Fruit fly (Drosophila melanogaster) whole organism, embryonic: ENCODE data around the gene CG13012.

Source experiments
- Atf6 ChIP-seq: fragments of 200-800 bp; sonication (Bioruptor generic); IDR thresholded peaks from 2 replicates; pipeline ENCODE4 v1.3.6; 2022; ENCODE audit warnings: missing biosample characterization, missing genetic modification characterization
- B-H2 ChIP-seq: fragments of 200-800 bp; sonication (Bioruptor generic); optimal IDR thresholded peaks from 2 replicates; lab custom pipeline; 2018; ENCODE audit warnings: missing biosample characterization, mild to moderate bottlenecking, missing genetic modification characterization
- Blimp-1 ChIP-seq: fragments of 200-800 bp; sonication (Bioruptor generic); optimal IDR thresholded peaks from 3 replicates; lab custom pipeline; 2018; ENCODE audit warnings: missing biosample characterization, missing genetic modification characterization, mild to moderate bottlenecking, moderate library complexity, missing genetic modification reagents
- CG10321 ChIP-seq: fragments of 200-800 bp; sonication (Bioruptor generic); IDR thresholded peaks from 2 replicates; pipeline ENCODE4 v1.3.6; 2022; ENCODE audit warnings: missing biosample characterization, missing genetic modification characterization
- CG12942 ChIP-seq: fragments of 200-800 bp; sonication (Bioruptor generic); optimal IDR thresholded peaks from 3 replicates; lab custom pipeline; 2016; ENCODE audit warnings: missing biosample characterization, missing genetic modification characterization
- CG13424 ChIP-seq: fragments of 200-800 bp; sonication (Bioruptor generic); optimal IDR thresholded peaks from 2 replicates; lab custom pipeline; 2019; ENCODE audit warnings: missing biosample characterization, mild to moderate bottlenecking, missing genetic modification characterization, moderate library complexity
- CG14667 ChIP-seq: fragments of 200-800 bp; sonication (Bioruptor generic); IDR thresholded peaks from 2 replicates; pipeline ENCODE4 v1.3.6; 2022; ENCODE audit warnings: missing biosample characterization, missing genetic modification characterization
- CG14710 ChIP-seq: fragments of 200-800 bp; sonication (Bioruptor generic); optimal IDR thresholded peaks from 3 replicates; lab custom pipeline; 2019; ENCODE audit warnings: missing biosample characterization, mild to moderate bottlenecking, missing genetic modification characterization, moderate library complexity
- CG1603 ChIP-seq: fragments of 200-800 bp; sonication (Bioruptor generic); optimal IDR thresholded peaks from 2 replicates; lab custom pipeline; 2019; ENCODE audit warnings: missing biosample characterization, mild to moderate bottlenecking, missing genetic modification characterization, moderate library complexity
- CG17912 ChIP-seq: fragments of 200-800 bp; sonication (Bioruptor generic); optimal IDR thresholded peaks from 2 replicates; lab custom pipeline; 2018; ENCODE audit warnings: missing biosample characterization, mild to moderate bottlenecking, missing genetic modification characterization
- CG2129 ChIP-seq: fragments of 200-800 bp; sonication (Bioruptor generic); IDR thresholded peaks from 2 replicates; pipeline ENCODE4 v1.3.6; 2022; ENCODE audit warnings: missing biosample characterization, missing genetic modification characterization; ENCODE audit not compliant: partially characterized antibody
- CG2678 ChIP-seq: fragments of 200-800 bp; sonication (Bioruptor generic); optimal IDR thresholded peaks from 3 replicates; lab custom pipeline; 2019; ENCODE audit warnings: missing biosample characterization, mild to moderate bottlenecking, missing genetic modification characterization, moderate library complexity
- CG30020 ChIP-seq: fragments of 200-800 bp; optimal IDR thresholded peaks from 2 replicates; lab custom pipeline; 2019; ENCODE audit warnings: missing biosample characterization, mild to moderate bottlenecking, missing genetic modification characterization, moderate library complexity
- CG3281 ChIP-seq: fragments of 200-800 bp; sonication (Bioruptor generic); optimal IDR thresholded peaks from 3 replicates; lab custom pipeline; 2017; ENCODE audit warnings: missing biosample characterization, mild to moderate bottlenecking, missing genetic modification characterization
- CG4424 ChIP-seq: fragments of 200-800 bp; sonication (Bioruptor generic); optimal IDR thresholded peaks from 3 replicates; lab custom pipeline; 2016; ENCODE audit warnings: missing biosample characterization, missing genetic modification characterization
- CG6254 ChIP-seq: fragments of 200-800 bp; sonication (Bioruptor generic); optimal IDR thresholded peaks from 3 replicates; lab custom pipeline; 2017; ENCODE audit warnings: mild to moderate bottlenecking, missing biosample characterization, missing genetic modification reagents, missing genetic modification characterization
- CG6813 ChIP-seq: fragments of 200-800 bp; sonication (Bioruptor generic); optimal IDR thresholded peaks from 2 replicates; lab custom pipeline; 2017; ENCODE audit warnings: missing biosample characterization, missing genetic modification characterization, mild to moderate bottlenecking, moderate library complexity, missing genetic modification reagents
- CG7556 ChIP-seq: fragments of 200-800 bp; sonication (Bioruptor generic); optimal IDR thresholded peaks from 2 replicates; lab custom pipeline; 2017; ENCODE audit warnings: missing biosample characterization, mild to moderate bottlenecking, missing genetic modification characterization
- CG7786 ChIP-seq: fragments of 200-800 bp; sonication (Bioruptor generic); optimal IDR thresholded peaks from 2 replicates; lab custom pipeline; 2016; ENCODE audit warnings: missing biosample characterization, missing genetic modification characterization
- CG7928 ChIP-seq: fragments of 200-800 bp; sonication (Bioruptor generic); optimal IDR thresholded peaks from 2 replicates; lab custom pipeline; 2017; ENCODE audit warnings: missing biosample characterization, mild to moderate bottlenecking, missing genetic modification characterization
- CoRest ChIP-seq: fragments of 200-800 bp; sonication (Bioruptor generic); optimal IDR thresholded peaks from 3 replicates; lab custom pipeline; 2018; ENCODE audit warnings: missing biosample characterization, mild to moderate bottlenecking, missing genetic modification characterization, moderate library complexity
- Doc3 ChIP-seq: fragments of 200-800 bp; sonication (Bioruptor generic); IDR thresholded peaks from 3 replicates; pipeline ENCODE4 v1.3.6; 2022; ENCODE audit warnings: missing biosample characterization, missing genetic modification characterization; ENCODE audit not compliant: partially characterized antibody
- Eip74EF ChIP-seq, 2 experiments: fragments of 200-800 bp in 1 of 2; fragments of >200 bp in 1 of 2; sonication (Bioruptor generic) in 1 of 2; optimal IDR thresholded peaks; 2 replicates each; lab custom pipeline; 2017 to 2019; ENCODE audit warnings: missing biosample characterization in 2 of 2, missing genetic modification characterization in 2 of 2, mild to moderate bottlenecking in 1 of 2, moderate library complexity in 1 of 2
- Fer3 ChIP-seq: fragments of 200-800 bp; sonication (Bioruptor generic); optimal IDR thresholded peaks from 2 replicates; lab custom pipeline; 2018; ENCODE audit warnings: missing biosample characterization, mild to moderate bottlenecking, missing genetic modification characterization, moderate library complexity
- MESR4 ChIP-seq: fragments of 200-800 bp; sonication (Bioruptor generic); optimal IDR thresholded peaks from 2 replicates; lab custom pipeline; 2018; ENCODE audit warnings: missing biosample characterization, mild to moderate bottlenecking, missing genetic modification characterization, moderate library complexity
- Myb ChIP-seq: fragments of 200-800 bp; sonication (Bioruptor generic); optimal IDR thresholded peaks from 2 replicates; lab custom pipeline; 2016; ENCODE audit warnings: missing biosample characterization, missing genetic modification characterization
- Sox102F ChIP-seq: fragments of 200-800 bp; sonication (Bioruptor generic); optimal IDR thresholded peaks from 2 replicates; lab custom pipeline; 2018; ENCODE audit warnings: missing biosample characterization, mild to moderate bottlenecking, missing genetic modification characterization, moderate library complexity
- Stat92E ChIP-seq, 3 experiments: fragments of >200 bp in 2 of 3; fragments of 200-800 bp in 1 of 3; sonication (Bioruptor generic) in 1 of 3; optimal IDR thresholded peaks; 2 replicates each; lab custom pipeline; 2017 to 2019; ENCODE audit warnings: missing biosample characterization in 3 of 3, missing genetic modification characterization in 3 of 3, mild to moderate bottlenecking in 1 of 3, moderate library complexity in 1 of 3
- az2 ChIP-seq: fragments of 200-800 bp; sonication (Bioruptor generic); optimal IDR thresholded peaks from 3 replicates; lab custom pipeline; 2016; ENCODE audit warnings: missing biosample characterization, missing genetic modification characterization
- bigmax ChIP-seq: fragments of 200-800 bp; sonication (Bioruptor generic); optimal IDR thresholded peaks from 2 replicates; lab custom pipeline; 2018; ENCODE audit warnings: missing biosample characterization, mild to moderate bottlenecking, missing genetic modification characterization
- bowl ChIP-seq: fragments of 200-800 bp; sonication (Bioruptor generic); IDR thresholded peaks from 2 replicates; pipeline ENCODE4 v1.3.6; 2022; ENCODE audit warnings: missing biosample characterization, missing genetic modification characterization
- br ChIP-seq: fragments of >200 bp; optimal IDR thresholded peaks from 2 replicates; lab custom pipeline; 2017
- cad ChIP-seq: fragments of >200 bp; optimal IDR thresholded peaks from 2 replicates; lab custom pipeline; 2017; ENCODE audit warnings: missing biosample characterization, missing genetic modification characterization
- cas ChIP-seq: fragments of 200-800 bp; sonication (Bioruptor generic); IDR thresholded peaks from 2 replicates; pipeline ENCODE4 v1.3.6; 2022; ENCODE audit warnings: missing biosample characterization, missing genetic modification characterization
- da ChIP-seq: fragments of 200-800 bp; sonication (Bioruptor generic); optimal IDR thresholded peaks from 2 replicates; lab custom pipeline; 2016; ENCODE audit warnings: missing biosample characterization, missing genetic modification characterization
- kah ChIP-seq: fragments of 200-800 bp; sonication (Bioruptor generic); optimal IDR thresholded peaks from 2 replicates; lab custom pipeline; 2018; ENCODE audit warnings: missing biosample characterization, mild to moderate bottlenecking, missing genetic modification characterization
- mld ChIP-seq: fragments of 200-800 bp; sonication (Bioruptor generic); IDR thresholded peaks from 3 replicates; pipeline ENCODE4 v1.3.6; 2022; ENCODE audit warnings: missing biosample characterization, missing genetic modification characterization; ENCODE audit not compliant: partially characterized antibody
- nerfin-1 ChIP-seq: fragments of 200-800 bp; sonication (Bioruptor generic); optimal IDR thresholded peaks from 3 replicates; lab custom pipeline; 2019; ENCODE audit warnings: missing biosample characterization, mild to moderate bottlenecking, missing genetic modification characterization, moderate library complexity
- pnt ChIP-seq: fragments of 200-800 bp; sonication (Bioruptor generic); optimal IDR thresholded peaks from 3 replicates; lab custom pipeline; 2016; ENCODE audit warnings: missing biosample characterization, missing genetic modification characterization
- sd ChIP-seq: fragments of 200-800 bp; sonication (Bioruptor generic); optimal IDR thresholded peaks from 3 replicates; lab custom pipeline; 2018; ENCODE audit warnings: missing biosample characterization, mild to moderate bottlenecking, missing genetic modification characterization, moderate library complexity
- slou ChIP-seq: fragments of 200-800 bp; sonication (Bioruptor generic); optimal IDR thresholded peaks from 3 replicates; lab custom pipeline; 2016; ENCODE audit warnings: missing biosample characterization, missing genetic modification characterization
- so ChIP-seq: fragments of 200-800 bp; sonication (Bioruptor generic); IDR thresholded peaks from 3 replicates; pipeline ENCODE4 v1.3.6; 2022; ENCODE audit warnings: missing biosample characterization, missing genetic modification characterization
- stwl ChIP-seq: fragments of 200-800 bp; sonication (Bioruptor generic); optimal IDR thresholded peaks from 3 replicates; lab custom pipeline; 2018; ENCODE audit warnings: missing biosample characterization, mild to moderate bottlenecking, missing genetic modification characterization, moderate library complexity
- tup ChIP-seq: fragments of 200-800 bp; sonication (Bioruptor generic); optimal IDR thresholded peaks from 2 replicates; lab custom pipeline; 2016; ENCODE audit warnings: missing biosample characterization, mild to moderate bottlenecking, missing genetic modification characterization, moderate library complexity
- vnd ChIP-seq: fragments of 200-800 bp; sonication (Bioruptor generic); IDR thresholded peaks from 3 replicates; pipeline ENCODE4 v1.3.6; 2022; ENCODE audit warnings: missing biosample characterization, missing genetic modification characterization; ENCODE audit not compliant: partially characterized antibody
- wdn ChIP-seq: fragments of 200-800 bp; sonication (Bioruptor generic); IDR thresholded peaks from 2 replicates; pipeline ENCODE4 v1.3.6; 2022; ENCODE audit warnings: missing biosample characterization, missing genetic modification characterization
- zen ChIP-seq: fragments of 200-800 bp; sonication (Bioruptor generic); optimal IDR thresholded peaks from 3 replicates; lab custom pipeline; 2018; ENCODE audit warnings: missing biosample characterization, mild to moderate bottlenecking, missing genetic modification characterization, moderate library complexity

Gene CG13012

DNA sequence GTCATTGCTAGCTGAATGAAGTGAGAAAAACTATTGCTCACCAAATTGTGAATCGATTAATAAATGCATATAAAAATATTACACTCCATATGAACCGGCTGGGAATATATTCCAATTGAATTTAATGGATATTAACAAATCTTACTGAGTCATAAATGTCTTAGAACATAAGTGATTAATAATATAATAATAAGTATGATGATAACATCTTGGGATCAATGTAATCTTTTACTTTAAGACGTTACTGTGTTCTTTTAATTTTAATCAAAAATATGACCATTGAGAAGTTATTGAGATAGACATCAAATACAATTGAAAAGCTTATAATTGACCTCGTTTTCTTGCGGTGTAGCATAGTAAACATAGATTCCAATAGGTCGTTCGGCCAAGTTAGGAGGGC lies 15.8 kb upstream of the CG13012 start (continued):
- TF ChIP-seq da (GFP tag; lab: Kevin White, UChicago) (no peak), Eip74EF (GFP tag; optimal IDR thresholded peaks at IDR 0.05; lab: Kevin White, UChicago) (peak in 1 of 2 experiments; percentile 25), CG13424 (tag; lab: Kevin White, UChicago) (peak; percentile 47)
- TF ChIP-seq, all 482 proteins: peak for 39

DNA sequence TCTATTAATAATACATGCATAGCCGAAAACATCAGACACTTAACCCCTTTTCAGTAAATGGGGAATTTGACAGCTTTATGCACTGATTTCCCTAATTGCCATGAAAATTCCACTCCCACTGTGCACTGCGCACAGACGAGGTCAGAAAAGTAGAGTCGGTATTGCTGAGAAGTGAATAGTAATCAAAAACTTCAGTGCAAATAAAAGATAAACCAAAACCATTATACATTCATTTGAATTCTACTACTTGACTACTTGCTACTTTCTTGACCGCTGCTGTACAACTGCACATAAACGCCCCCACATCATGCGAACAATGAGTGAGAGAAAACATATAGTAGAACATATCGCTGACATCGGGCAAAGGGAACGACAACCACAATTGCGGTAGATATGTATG lies 14.9 kb upstream of the CG13012 start:
- TF ChIP-seq CG2678 (tag; lab: Kevin White, UChicago) (peak; percentile 84), CG7556 (GFP tag; lab: Kevin White, UChicago) (peak; percentile 64), Myb (GFP tag; lab: Kevin White, UChicago) (peak; percentile 64), Sox102F (GFP tag; lab: Kevin White, UChicago) (peak; percentile 93), B-H2 (GFP tag; lab: Kevin White, UChicago) (no peak), so (peak; percentile 86), CG10321 (GFP tag; lab: Robert Waterston, UW) (peak; percentile 55; the same call in 1 of the 2 replicates), CG14667 (GFP tag; lab: Robert Waterston, UW) (peak; percentile 84), CG17912 (GFP tag; lab: Kevin White, UChicago) (no peak), MESR4 (GFP tag; lab: Kevin White, UChicago) (peak; percentile 23), kah (GFP tag; lab: Kevin White, UChicago) (peak; percentile 66), slou (peak; percentile 63), nerfin-1 (peak; percentile 76), CG14710 (tag; lab: Kevin White, UChicago) (peak; percentile 83), bowl (peak; percentile 81), Fer3 (tag; lab: Kevin White, UChicago) (peak; percentile 69), CG6813 (GFP tag; lab: Kevin White, UChicago) (peak; percentile 72), az2 (GFP tag; lab: Kevin White, UChicago) (peak; percentile 90), wdn (GFP tag; lab: Robert Waterston, UW) (peak; percentile 54; the same call in 1 of the 2 replicates), pnt (peak; percentile 88), CG7786 (GFP tag; lab: Kevin White, UChicago) (peak; percentile 81), CG6254 (peak; percentile 86), bigmax (no peak), CG2129 (GFP tag; lab: Robert Waterston, UW) (no peak), tup (GFP tag; lab: Kevin White, UChicago) (peak; percentile 79), Blimp-1 (GFP tag; lab: Kevin White, UChicago) (peak; percentile 82), CG3281 (GFP tag; lab: Kevin White, UChicago) (peak; percentile 52), zen (tag; lab: Kevin White, UChicago) (peak; percentile 74), CG4424 (GFP tag; lab: Kevin White, UChicago) (peak; percentile 84), sd (tag; lab: Kevin White, UChicago) (peak; percentile 69), mld (GFP tag; lab: Robert Waterston, UW) (no peak), CG30020 (tag; lab: Kevin White, UChicago) (peak; percentile 38), CG1603 (peak; percentile 94), br (no peak), CoRest (tag; lab: Kevin White, UChicago) (peak; percentile 86), cas (GFP tag; lab: Robert Waterston, UW) (0 out of 2 replicates have a peak, but pooled peaks have one; percentile 50), Stat92E (GFP tag; optimal IDR thresholded peaks at IDR 0.05; lab: Kevin White, UChicago) (peak in 1 of 3 experiments; percentile 45), Atf6 (peak; percentile 66; the same call in 1 of the 2 replicates), vnd (GFP tag; lab: Robert Waterston, UW) (no peak), Doc3 (no peak), stwl (tag; lab: Kevin White, UChicago) (peak; percentile 6), cad (GFP tag; lab: Kevin White, UChicago) (no peak), CG12942 (peak; percentile 83), CG7928 (peak; percentile 1)
